Worm (Caenorhabditis elegans) whole organism, dauer: Measurements from ENCODE around the gene ttll-4.

Experiments
- unc-62 ChIP-seq: sonication (generic microtip); optimal IDR thresholded peaks from 2 replicates; lab custom pipeline; 2017; ENCODE audit warnings: missing biosample characterization, missing genetic modification reagents, missing genetic modification characterization

The ttll-4 gene

DNA sequence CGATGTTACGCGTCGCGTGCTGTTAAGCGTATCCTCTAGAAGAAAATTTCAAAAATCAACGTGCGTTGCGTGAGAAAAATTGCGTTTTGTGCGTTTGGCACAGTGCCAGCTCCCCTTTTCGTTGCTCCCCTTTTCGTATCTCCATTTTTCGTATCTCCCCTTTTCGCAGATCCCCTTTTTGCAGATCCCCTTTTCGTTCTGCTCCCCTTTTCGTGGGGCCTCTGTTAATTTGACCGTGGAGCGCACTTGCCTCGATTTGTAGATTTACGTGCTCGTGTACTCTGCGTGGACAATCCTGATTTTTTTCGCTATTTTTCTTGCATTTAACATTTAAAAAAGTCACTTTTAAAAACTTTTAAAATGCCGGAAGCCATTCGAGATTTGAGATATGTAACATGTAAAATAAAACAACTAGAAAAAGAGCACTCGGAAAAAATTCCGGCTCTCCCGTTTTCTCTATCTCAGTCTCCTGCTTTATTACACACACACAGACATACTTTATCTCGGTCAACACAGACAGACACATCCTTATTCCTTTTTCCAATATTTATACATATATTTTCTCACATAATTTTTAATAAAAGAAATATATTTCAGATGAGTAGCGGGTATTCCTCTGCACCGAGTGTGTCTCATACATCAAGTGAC, at the start of gene ttll-4:
Gene ttll-4 (plus strand): TSS at position 598 of the 648 bp plus-strand sequence.
- no peak for TF ChIP-seq unc-62 (GFP tag; lab: Kevin White, UChicago)

DNA sequence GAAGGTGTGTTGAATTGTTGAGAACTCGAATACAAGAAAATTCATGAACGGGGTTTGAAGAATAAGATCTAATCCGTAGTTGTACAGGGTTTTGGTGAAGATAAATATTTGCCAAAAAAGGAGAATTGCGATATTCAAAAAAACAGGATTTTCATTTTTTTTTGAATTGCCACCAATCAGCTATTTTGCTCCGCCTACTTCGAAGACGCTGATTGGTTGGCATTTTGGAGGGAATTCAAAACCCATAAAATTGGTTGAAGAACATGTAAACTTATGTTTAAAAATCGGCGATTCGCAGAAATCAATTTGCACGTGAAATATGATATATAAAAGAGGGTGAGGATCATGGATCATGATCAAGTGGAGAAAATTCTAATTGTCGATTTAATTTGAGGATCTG, 47.9 kb upstream of the ttll-4 start:
- no peak for TF ChIP-seq unc-62 (GFP tag; lab: Kevin White, UChicago)

DNA sequence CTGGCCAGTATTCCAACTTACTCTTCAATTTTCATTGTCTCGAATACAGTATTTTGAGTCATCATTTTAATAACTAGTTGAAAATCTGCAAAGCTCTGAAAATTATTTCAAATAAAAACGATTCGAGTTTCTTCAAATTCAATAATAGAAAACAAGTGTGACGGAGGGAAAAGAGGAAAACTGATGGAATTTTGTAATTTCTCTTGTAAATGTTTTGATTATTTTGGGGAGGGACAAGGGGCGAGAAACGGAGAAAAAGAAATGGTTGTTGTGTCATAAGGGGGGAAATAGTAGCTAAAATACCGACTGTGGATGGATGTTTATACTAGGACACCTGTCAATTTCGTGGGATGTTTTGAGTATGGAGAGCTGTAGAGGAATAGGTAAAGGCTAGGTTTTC, 45.8 kb upstream of the ttll-4 start, which contains the start of gene T16G12.9:
Gene T16G12.9 (minus strand): TSS at position 101 of the 400 bp plus-strand sequence.
- no peak for TF ChIP-seq unc-62 (GFP tag; lab: Kevin White, UChicago)

DNA sequence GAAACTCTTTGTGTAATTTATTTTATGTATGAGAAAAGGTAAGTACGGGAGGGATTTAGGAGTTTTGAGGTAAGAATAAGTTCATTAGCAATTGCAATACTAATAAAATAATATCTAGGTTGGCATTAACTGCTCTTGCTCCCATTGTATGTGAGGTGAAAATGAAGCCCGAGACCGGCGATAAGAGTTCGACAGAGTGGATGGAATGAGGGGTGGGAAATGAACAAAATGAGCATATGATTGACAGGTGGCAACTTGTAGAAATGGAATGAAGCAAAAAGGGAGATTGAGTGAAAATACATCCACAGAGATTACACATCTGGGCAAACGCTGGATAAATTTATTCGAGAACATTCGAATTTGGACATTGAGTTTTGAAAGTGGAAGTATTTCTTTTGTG, 45.2 kb upstream of the ttll-4 start:
- no peak for TF ChIP-seq unc-62 (GFP tag; lab: Kevin White, UChicago)

DNA sequence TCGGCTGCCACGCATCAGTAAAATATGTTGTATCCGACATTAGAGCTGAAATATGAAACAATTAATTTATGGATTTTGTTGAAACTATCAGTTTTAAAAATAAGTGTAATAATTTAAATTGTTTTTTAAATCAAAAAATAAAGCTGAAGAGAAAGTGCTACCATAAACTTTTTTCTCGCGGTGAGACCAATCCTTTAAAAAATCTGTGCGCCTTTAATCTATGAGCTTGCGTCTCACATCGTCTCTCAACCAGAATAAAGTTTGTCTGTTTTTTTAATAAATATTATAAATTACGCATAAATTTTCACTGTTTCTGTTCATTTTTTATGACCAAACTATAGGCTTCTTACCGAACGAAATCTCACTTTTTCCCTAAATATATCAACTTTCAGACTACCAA, 40.7 kb upstream of the ttll-4 start, which contains the start of gene T16H12.3:
Gene T16H12.3 (minus strand): TSS at position 51 of the 400 bp plus-strand sequence.
- TF ChIP-seq unc-62 (GFP tag; lab: Kevin White, UChicago): no peak

DNA sequence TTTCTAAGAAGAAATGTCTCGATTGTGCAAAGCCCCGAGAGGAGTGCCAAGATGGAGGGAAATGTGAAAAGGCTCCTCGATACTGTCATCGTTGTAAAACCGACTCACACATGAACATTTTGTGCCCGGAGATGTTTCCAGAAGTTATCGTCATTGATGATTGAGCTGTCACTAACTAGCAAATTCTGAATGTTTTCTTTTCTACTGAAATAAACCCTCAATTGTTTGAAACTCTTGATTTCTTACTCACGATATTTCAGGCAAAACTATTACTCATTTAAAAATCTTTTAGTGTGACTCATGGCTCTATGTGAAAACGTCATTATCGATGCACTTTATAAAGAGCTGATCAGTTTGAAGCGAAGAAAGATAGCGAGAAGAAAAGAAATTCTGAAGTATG, 38.9 kb upstream of the ttll-4 start, which contains the start of gene T16H12.13:
Gene T16H12.13 (plus strand): TSS at position 301 of the 400 bp plus-strand sequence.
- TF ChIP-seq unc-62 (GFP tag; lab: Kevin White, UChicago): no peak

DNA sequence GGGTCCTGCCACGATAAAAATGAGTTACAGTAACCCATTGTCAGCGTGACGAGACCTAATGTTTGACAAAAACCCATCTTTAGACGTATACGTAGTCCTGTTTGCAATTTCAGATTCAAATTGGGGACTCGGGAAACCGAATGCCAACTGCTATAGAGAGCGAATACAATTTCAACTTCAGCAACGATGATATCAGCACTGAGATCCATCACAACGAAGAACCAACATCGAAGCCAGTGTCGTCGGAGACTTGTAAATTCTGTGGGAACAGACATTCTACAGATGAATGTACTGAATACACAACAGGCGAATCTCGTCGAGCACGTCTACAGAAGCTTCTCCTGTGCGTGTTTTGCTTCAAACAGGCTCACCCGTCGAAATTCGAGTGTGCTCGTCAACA, 38.4 kb upstream of the ttll-4 start:
- no peak for TF ChIP-seq unc-62 (GFP tag; lab: Kevin White, UChicago)

DNA sequence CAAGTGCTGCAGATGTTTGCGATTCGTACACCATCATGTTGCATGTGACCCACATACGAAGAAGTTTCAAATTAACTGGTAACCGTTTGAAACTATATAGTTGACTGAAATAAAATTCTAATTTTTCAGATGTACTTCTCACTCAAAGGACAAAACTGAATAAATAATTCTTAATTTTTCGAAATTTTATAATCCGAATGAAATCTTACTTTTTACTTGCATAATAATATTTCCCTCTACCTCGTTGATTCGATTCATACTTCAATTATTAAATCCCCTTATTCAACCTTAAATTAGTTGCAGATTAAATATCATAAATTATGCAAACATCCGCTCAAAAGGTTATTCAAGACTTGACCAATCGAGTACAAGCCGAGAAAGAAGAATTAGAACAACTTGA, 38.0 kb upstream of the ttll-4 start, which contains the start of gene T16H12.2:
Gene T16H12.2 (plus strand): TSS at position 301 of the 400 bp plus-strand sequence.
- no peak for TF ChIP-seq unc-62 (GFP tag; lab: Kevin White, UChicago)

DNA sequence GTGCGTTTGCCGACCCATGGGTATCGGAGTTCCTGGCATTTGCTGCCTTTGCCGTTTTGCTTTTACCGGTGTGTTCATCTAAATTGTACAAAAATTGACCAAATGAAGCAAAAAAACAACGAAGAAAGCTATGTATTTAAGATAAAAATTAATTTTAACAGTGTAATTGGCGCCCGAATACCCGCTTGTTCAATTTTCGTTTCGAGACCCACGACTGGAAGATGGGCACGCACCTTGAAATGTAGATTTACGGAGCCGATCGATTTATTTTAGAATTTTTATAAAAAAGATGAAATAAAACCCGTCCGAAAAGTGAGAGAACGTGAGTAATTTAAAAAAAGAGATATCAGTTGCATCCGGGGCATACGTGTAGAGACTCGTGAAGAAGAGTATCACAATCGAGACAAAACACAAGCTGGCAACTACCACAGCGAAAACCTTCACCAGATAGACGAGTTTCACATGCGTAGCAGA, 35.4 kb upstream of the ttll-4 start, which contains the start of gene hal-2:
Gene hal-2 (minus strand): TSS at position 424 of the 474 bp plus-strand sequence.
- TF ChIP-seq unc-62 (GFP tag; lab: Kevin White, UChicago): no peak

DNA sequence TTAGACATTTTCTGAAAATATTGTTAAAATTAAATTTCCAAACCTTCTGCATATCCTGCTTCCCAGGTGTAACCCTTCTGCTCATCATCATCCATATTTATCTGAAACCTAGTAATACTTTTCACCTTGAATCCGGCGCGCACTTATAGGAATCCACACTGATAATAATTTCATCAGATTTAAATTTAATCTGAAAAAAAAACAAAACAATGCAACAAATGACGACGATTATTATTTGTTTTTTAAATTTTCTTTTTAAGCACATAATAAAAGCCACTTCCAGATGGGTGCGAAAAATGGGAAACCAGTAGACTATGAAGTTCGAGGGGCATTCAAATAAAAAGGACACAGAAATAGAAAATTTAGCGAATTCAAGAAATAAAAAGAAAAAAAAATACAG, 33.3 kb upstream of the ttll-4 start, which contains the start of gene gtf-2H2C:
Gene gtf-2H2C (minus strand): TSS at position 101 of the 400 bp plus-strand sequence.
- TF ChIP-seq unc-62 (GFP tag; lab: Kevin White, UChicago): no peak

DNA sequence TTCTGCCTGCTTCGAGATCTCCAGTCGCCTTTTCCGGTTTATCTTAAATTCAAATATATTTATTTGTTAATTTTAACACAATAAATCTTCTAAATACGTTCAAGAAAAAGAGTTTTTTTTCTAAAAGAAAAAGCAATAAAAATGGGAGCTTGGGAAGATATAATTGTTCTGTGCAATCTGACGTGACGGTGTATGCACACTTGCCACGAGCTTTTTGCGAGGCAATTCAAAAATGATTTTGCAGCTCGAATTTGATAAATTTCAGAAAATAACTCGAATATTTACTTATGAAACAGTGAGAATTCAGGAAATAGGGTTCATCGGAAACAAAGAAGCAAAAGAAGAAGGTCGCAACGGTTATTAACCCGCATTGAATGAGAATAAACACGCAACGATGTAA, 30.9 kb upstream of the ttll-4 start:
- TF ChIP-seq unc-62 (GFP tag; lab: Kevin White, UChicago): no peak

DNA sequence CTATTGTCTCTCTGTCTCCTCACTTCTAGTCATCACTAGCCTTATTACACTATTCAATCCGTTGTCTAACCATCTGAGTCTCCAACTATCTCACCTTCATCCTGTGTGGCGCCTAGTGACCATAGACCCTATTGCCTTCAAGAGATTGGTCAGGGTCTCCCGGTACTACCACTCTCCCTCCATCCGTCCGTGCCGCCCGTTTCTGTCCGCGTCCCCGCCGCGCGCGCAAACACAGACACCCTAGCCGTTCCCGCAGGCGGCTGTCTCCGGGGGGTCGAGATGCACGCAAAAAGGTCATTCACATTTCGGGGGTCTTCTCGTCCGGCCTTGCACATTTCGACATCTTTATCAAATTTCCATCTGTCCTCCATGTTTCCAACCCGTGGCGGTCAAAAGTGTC, 29.4 kb upstream of the ttll-4 start:
- no peak for TF ChIP-seq unc-62 (GFP tag; lab: Kevin White, UChicago)

DNA sequence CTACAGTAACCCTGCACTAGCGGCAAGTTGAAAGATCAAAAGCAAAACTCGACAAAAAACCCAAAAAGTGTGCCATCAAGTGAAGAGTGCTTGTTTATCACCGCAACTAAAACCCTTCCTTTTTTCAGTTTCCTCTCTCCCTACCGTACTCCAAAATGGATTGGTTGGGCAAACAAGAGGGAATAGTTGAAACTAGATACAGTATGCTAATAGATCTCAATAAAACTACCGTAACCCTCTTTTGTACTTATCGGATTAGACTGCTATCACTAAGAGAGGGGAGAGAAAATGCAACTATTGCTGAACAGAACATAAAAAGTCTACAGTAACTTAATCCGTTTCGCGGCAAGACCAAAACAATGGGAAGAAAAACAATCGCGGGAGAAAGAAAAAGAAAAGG, 28.6 kb upstream of the ttll-4 start:
- TF ChIP-seq unc-62 (GFP tag; lab: Kevin White, UChicago): no peak

DNA sequence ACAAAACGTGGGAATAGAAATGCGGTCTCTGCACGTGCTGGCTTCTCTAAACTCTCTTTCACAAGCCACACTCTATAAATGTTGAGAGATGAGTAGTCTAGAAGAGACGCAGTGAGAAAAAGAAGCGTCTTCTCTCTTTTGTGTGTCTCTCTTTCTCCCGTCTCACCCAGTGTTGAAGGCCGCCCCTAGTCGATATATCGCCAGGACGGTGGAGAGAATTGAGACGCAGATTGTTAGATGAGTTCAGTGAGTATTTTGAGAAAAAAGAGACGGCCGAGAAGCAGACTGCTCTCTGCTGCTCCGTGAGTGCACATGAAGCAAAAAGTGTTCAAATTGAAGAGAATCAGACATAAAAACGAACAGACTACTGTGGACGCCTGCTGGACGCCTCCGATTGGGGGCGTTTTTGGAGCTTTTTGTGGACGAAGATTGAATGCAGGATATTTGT, 27.4 kb upstream of the ttll-4 start:
- no peak for TF ChIP-seq unc-62 (GFP tag; lab: Kevin White, UChicago)

DNA sequence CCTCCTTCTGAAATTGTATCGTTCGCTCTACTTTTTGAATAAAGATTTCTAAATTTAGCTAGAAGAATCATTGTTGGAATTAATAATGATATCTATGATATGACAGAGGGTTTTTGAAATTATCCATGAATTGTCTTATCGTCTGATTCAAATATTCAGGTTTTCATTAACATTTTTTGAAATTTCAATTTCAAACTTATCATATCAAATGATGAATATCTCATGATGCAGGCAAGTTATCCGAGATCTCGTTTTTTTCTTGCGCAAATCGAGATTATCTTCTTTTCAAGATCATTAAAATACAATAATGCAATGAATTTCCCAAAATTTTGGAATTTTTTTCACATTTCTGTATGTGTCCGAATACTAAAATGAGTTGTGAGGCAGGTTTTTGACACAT, 26.0 kb upstream of the ttll-4 start, which contains the start of gene spop-1:
Gene spop-1 (minus strand): TSS at position 101 of the 400 bp plus-strand sequence.
- no peak for TF ChIP-seq unc-62 (GFP tag; lab: Kevin White, UChicago)

DNA sequence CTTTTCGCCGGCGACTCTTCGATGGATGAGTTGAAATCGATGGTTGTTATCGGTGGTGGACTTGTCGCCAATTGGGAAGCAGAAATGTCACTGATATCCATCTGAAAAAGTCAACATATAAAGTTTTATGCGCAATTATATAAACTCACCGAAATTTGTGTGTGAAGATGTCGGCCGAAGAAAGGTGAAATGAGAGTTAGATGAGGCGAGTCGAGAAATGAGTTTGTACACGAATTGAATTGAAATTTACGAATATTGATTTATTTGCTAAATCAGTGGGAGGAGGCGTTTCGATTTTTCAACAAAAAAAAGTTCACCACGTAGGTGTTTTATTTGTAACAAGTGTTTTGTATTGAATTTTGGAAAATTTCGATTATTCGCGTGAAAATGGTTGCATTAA, 22.6 kb upstream of the ttll-4 start, which contains the start of gene kel-10:
Gene kel-10 (minus strand): TSS at position 101 of the 400 bp plus-strand sequence.
- no peak for TF ChIP-seq unc-62 (GFP tag; lab: Kevin White, UChicago)

DNA sequence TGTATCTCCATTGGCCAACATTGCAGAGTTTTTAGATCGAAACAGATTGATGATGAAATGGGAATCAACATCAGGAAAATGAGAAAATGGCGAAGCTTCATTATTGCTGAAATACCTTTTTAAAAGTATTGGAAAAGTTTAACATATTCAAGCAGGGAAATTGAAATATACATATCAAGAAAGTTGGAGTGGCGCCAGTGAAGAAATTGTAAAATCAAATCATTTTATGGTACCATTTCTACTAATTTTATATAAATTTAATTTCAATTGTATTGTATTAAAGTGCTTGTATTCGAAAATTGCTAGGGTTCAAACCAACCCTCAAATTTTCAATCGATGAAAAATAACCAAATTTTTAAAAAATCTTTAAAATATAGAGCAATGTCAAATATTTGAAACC, 17.6 kb upstream of the ttll-4 start, which contains the start of gene srt-55:
Gene srt-55 (minus strand): TSS at position 101 of the 400 bp plus-strand sequence.
- TF ChIP-seq unc-62 (GFP tag; lab: Kevin White, UChicago): no peak
